Fruit fly (Drosophila melanogaster): ENCODE data around the gene GstT4.

GstT4 gene

dm6 chrX:13403553-13403952 is 996 bp upstream of the GstT4 start:
- no peak for TF ChIP-seq noc (tag; optimal IDR thresholded peaks at IDR 0.05)

dm6 chrX:13406293-13406692 is 1.7 kb downstream of the GstT4 start:
- TF ChIP-seq noc (tag; optimal IDR thresholded peaks at IDR 0.05): no peak

- no peak for TF ChIP-seq noc (tag; optimal IDR thresholded peaks at IDR 0.05)
Measured at dm6 chrX:13407673-13408072, 3.1 kb downstream of the GstT4 start.

dm6 chrX:13410887-13411286 is 6.3 kb downstream of the GstT4 start:
- no peak for TF ChIP-seq noc (tag; optimal IDR thresholded peaks at IDR 0.05)

- no peak for TF ChIP-seq noc (tag; optimal IDR thresholded peaks at IDR 0.05)
Measured at dm6 chrX:13411376-13411973, 6.9 kb downstream of the GstT4 start.

dm6 chrX:13412941-13413613 is 8.5 kb downstream of the GstT4 start, which contains the start of the genes CG1998 and Set2:
Gene CG1998 (minus strand): TSS chrX:13413074.
Gene Set2 (plus strand): TSS chrX:13413242.
- no peak for TF ChIP-seq noc (tag; optimal IDR thresholded peaks at IDR 0.05)

dm6 chrX:13421059-13421458 is 16.5 kb downstream of the GstT4 start:
- no peak for TF ChIP-seq noc (tag; optimal IDR thresholded peaks at IDR 0.05)

dm6 chrX:13434065-13434464 is 29.5 kb downstream of the GstT4 start:
- TF ChIP-seq noc (tag; optimal IDR thresholded peaks at IDR 0.05): no peak

dm6 chrX:13444687-13445086 is 40.1 kb downstream of the GstT4 start:
- no peak for TF ChIP-seq noc (tag; optimal IDR thresholded peaks at IDR 0.05)

dm6 chrX:13445695-13446094 is 41.1 kb downstream of the GstT4 start, which contains the start of gene Neto:
Gene Neto (plus strand): TSS chrX:13445903.
- TF ChIP-seq noc (tag; optimal IDR thresholded peaks at IDR 0.05): no peak

dm6 chrX:13447438-13447837 is 42.9 kb downstream of the GstT4 start:
- TF ChIP-seq noc (tag; optimal IDR thresholded peaks at IDR 0.05): no peak

dm6 chrX:13450754-13451153 is 46.2 kb downstream of the GstT4 start:
- no peak for TF ChIP-seq noc (tag; optimal IDR thresholded peaks at IDR 0.05)

dm6 chrX:13457563-13457962 is 53.0 kb downstream of the GstT4 start, which contains the start of gene CG34324:
Gene CG34324 (minus strand): TSS chrX:13457663.
- no peak for TF ChIP-seq noc (tag; optimal IDR thresholded peaks at IDR 0.05)
